Worm (Caenorhabditis elegans): ENCODE data around the gene srh-241.

DNA sequence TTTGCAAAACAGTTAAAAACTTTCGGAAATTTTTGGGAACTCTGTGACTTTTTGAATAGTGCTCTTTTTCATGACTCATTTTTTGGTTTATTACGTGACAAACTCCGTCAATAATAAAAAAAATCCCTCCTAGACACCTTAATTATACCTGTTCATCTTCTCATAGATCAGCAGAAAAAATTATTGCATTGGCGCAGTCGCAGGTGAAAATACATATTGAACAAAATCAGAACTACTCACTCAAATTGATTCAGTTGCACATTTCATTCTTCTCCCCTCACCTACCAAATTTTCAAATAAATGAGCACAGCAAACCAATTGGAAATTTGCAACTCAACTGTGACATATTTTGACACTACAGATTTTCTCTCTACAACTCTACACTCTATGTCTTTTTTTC, 23.6 kb upstream of the srh-241 start, which contains the start of gene srh-127:
- TF ChIP-seq lsy-2 (tag; optimal IDR thresholded peaks at IDR 0.05) (no peak), zag-1 (tag; optimal IDR thresholded peaks at IDR 0.05) (no peak), nhr-11 (tag; optimal IDR thresholded peaks at IDR 0.05) (no peak), peb-1 (tag; optimal IDR thresholded peaks at IDR 0.05) (no peak), ama-1 (optimal IDR thresholded peaks at IDR 0.05) (no peak), blmp-1 (tag; optimal IDR thresholded peaks at IDR 0.05; ENCODE audit: insufficient read depth) (no peak), ztf-4 (tag; optimal IDR thresholded peaks at IDR 0.05) (no peak)

Data from whole organism, L2 larva.